Worm (Caenorhabditis elegans): ENCODE measurements around the gene Y69E1A.5.

- TF ChIP-seq unc-98 (GFP tag; IDR thresholded peaks at IDR 0.05) (no peak), C04F5.9 (tag; optimal IDR thresholded peaks at IDR 0.05) (no peak), ztf-11 (tag; optimal IDR thresholded peaks at IDR 0.05) (no peak), sptf-1 (tag; optimal IDR thresholded peaks at IDR 0.05) (no peak), pqm-1 (tag; optimal IDR thresholded peaks at IDR 0.05) (no peak), F16B12.6 (tag; optimal IDR thresholded peaks at IDR 0.05) (no peak)
Measured at ce11 chrIV:10949510-10949909, 7.9 kb downstream of the Y69E1A.5 start, which contains the start of gene nsph-3.1.
